Worm (Caenorhabditis elegans): Measurements from ENCODE around the gene egl-3.

egl-3 gene

DNA sequence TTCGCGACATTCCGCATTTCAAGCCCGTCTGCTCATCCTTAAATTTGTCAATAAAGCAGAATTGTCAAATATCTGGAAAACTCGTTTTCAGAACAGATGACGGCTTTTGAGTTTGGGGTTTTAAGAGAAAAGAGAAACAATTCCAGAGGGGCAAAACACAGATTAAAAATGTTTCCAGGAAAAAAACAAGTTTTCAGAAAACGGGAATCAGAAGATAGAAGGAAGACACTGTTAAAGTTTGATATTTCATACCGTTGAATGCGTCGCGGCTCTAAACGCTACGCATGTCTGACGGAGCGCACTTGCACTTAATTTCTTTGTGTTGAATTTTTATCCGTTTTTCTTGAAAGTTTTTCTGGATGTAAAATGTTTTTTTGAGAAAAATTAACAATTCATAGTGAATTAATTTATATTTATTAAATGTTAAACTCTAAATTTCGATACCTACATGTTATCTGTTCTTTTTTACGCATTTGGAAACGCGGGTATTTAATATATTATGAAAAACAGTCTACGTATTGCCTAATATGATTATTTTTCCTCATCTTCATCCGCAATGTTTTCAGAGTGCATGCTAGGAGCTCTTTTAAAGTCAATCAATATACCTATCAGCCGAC is 39.4 kb downstream of the egl-3 start, which contains the start of the genes C08B6.18, wdr-20 and C08B6.8 (continued):
- TF ChIP-seq F16B12.6 (tag; optimal IDR thresholded peaks at IDR 0.05) (no peak), zag-1 (tag; optimal IDR thresholded peaks at IDR 0.05) (no peak), nhr-71 (tag; optimal IDR thresholded peaks at IDR 0.05) (peak; percentile 3), egl-13 (tag; optimal IDR thresholded peaks at IDR 0.05) (no peak), sup-37 (GFP tag; optimal IDR thresholded peaks at IDR 0.05) (no peak), lin-15B (tag; optimal IDR thresholded peaks at IDR 0.05) (peak; percentile 65), nhr-76 (tag; optimal IDR thresholded peaks at IDR 0.05) (no peak), jun-1 (tag; optimal IDR thresholded peaks at IDR 0.05) (no peak), snpc-4 (tag; optimal IDR thresholded peaks at IDR 0.05) (peak; percentile 61), xbp-1 (tag; optimal IDR thresholded peaks at IDR 0.05) (no peak), skn-1 (tag; optimal IDR thresholded peaks at IDR 0.05) (peak; percentile 42), ces-1 (GFP tag; optimal IDR thresholded peaks at IDR 0.05) (no peak), C04F5.9 (tag; optimal IDR thresholded peaks at IDR 0.05) (no peak), lin-13 (GFP tag; optimal IDR thresholded peaks at IDR 0.05) (no peak), fkh-10 (GFP tag; optimal IDR thresholded peaks at IDR 0.05) (no peak), blmp-1 (tag; optimal IDR thresholded peaks at IDR 0.05) (peak; percentile 19), nhr-90 (tag; optimal IDR thresholded peaks at IDR 0.05; ENCODE audit: poor library complexity) (no peak), efl-1 (optimal IDR thresholded peaks at IDR 0.05) (peak; percentile 28 to 30), efl-1 (GFP tag; optimal IDR thresholded peaks at IDR 0.05 in 1 of 2) (peak; percentile 42 to 87), aha-1 (tag; optimal IDR thresholded peaks at IDR 0.05) (no peak), Y116A8C.19 (tag; optimal IDR thresholded peaks at IDR 0.05; ENCODE audit: borderline replicate concordance) (no peak), pag-3 (tag; optimal IDR thresholded peaks at IDR 0.05; ENCODE audit: borderline replicate concordance, insufficient read depth) (no peak), vab-15 (tag; optimal IDR thresholded peaks at IDR 0.05) (no peak), zip-4 (GFP tag; optimal IDR thresholded peaks at IDR 0.05) (no peak), nhr-84 (tag; optimal IDR thresholded peaks at IDR 0.05) (no peak), fkh-8 (tag; optimal IDR thresholded peaks at IDR 0.05) (no peak), nhr-20 (tag; optimal IDR thresholded peaks at IDR 0.05) (peak; percentile 4), unc-62 (GFP tag; optimal IDR thresholded peaks at IDR 0.05) (no peak), nhr-19 (GFP tag; conservative IDR thresholded peaks at IDR 0.05) (no peak), nhr-77 (tag; optimal IDR thresholded peaks at IDR 0.05) (no peak), nhr-28 (tag; optimal IDR thresholded peaks at IDR 0.05) (no peak), irx-1 (tag; optimal IDR thresholded peaks at IDR 0.05) (no peak), aly-2 (tag; optimal IDR thresholded peaks at IDR 0.05) (no peak), snu-23 (GFP tag; optimal IDR thresholded peaks at IDR 0.05) (peak; percentile 15), isw-1 (GFP tag; IDR thresholded peaks at IDR 0.05) (no peak), ceh-63 (GFP tag; optimal IDR thresholded peaks at IDR 0.05) (no peak), ztf-4 (tag; optimal IDR thresholded peaks at IDR 0.05) (no peak), unc-98 (GFP tag; IDR thresholded peaks at IDR 0.05) (no peak)

DNA sequence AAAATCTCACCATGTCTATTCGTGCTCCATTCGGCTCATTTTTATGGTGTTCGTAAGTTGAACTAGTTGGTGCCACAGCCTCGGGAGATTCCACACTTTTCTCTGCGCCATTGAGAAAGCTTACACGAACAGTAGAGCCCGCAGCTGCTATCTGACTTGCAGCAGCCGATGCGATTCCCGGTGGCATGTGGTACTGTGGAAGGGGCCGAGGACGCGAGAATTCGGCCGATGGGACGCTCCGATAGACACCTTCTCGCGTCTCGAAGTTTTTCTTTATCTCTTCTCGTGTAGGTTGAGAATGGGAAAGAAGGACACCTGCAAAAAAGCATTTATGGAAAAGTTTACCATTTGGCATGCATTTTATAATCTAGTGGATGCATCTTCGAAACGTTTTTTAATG is 40.3 kb downstream of the egl-3 start:
- TF ChIP-seq dsc-1 (tag; optimal IDR thresholded peaks at IDR 0.05) (no peak), snu-23 (GFP tag; optimal IDR thresholded peaks at IDR 0.05) (no peak), unc-130 (tag; optimal IDR thresholded peaks at IDR 0.05) (no peak), C04F5.9 (tag; optimal IDR thresholded peaks at IDR 0.05) (no peak), aha-1 (tag; optimal IDR thresholded peaks at IDR 0.05) (no peak), egl-13 (tag; optimal IDR thresholded peaks at IDR 0.05) (no peak), Y116A8C.19 (tag; optimal IDR thresholded peaks at IDR 0.05; ENCODE audit: borderline replicate concordance) (no peak), lin-15B (tag; optimal IDR thresholded peaks at IDR 0.05) (no peak), C16A3.4 (tag; optimal IDR thresholded peaks at IDR 0.05) (no peak), ztf-4 (tag; optimal IDR thresholded peaks at IDR 0.05) (no peak), lir-3 (tag; optimal IDR thresholded peaks at IDR 0.05; ENCODE audit: poor library complexity) (no peak), ceh-88 (GFP tag; IDR thresholded peaks at IDR 0.05) (no peak), unc-30 (tag; optimal IDR thresholded peaks at IDR 0.05) (no peak), grh-1 (GFP tag; IDR thresholded peaks at IDR 0.05) (no peak), irx-1 (tag; optimal IDR thresholded peaks at IDR 0.05) (no peak)

Measured in whole organism, L1 larva.